Worm (Caenorhabditis elegans): ENCODE measurements around the gene dmsr-14.
A peak's percentile ranks its signal among the peaks of the same experiment; 100 is the strongest.

The dmsr-14 gene

DNA sequence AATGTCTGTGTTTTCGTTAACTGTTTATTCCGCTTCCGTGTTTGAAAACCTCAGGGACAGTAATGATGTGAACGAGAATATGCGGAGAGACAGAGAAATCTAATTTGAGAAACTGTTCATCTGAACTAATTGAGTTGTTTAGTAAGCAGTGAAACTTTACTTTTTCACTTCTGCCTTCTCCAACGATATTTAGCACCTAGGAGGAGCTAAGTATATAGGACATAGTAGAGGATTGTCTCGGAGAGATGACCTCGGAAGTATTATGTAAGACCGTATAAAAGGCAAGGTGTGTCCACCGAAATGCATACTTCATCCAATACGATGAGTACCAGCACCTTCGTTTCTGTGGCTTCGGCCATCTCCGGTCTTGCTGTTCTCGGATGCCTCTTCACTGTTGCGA is 12.3 kb upstream of the dmsr-14 start, which contains the start of gene col-141:
TSS of gene col-141 (plus strand) at position 301 of the 400 bp plus-strand sequence.
- no peak for TF ChIP-seq efl-1 (optimal IDR thresholded peaks at IDR 0.05)
- peak in 1 of 2 experiments; percentile 9 for TF ChIP-seq efl-1 (GFP tag; optimal IDR thresholded peaks at IDR 0.05 in 1 of 2)
- TF ChIP-seq lsy-2 (tag; optimal IDR thresholded peaks at IDR 0.05) = no peak
- no peak for TF ChIP-seq unc-30 (tag; optimal IDR thresholded peaks at IDR 0.05)
- no peak for TF ChIP-seq sptf-1 (tag; optimal IDR thresholded peaks at IDR 0.05)
- no peak for TF ChIP-seq unc-62 (GFP tag; optimal IDR thresholded peaks at IDR 0.05)
- TF ChIP-seq nhr-90 (tag; optimal IDR thresholded peaks at IDR 0.05; ENCODE audit: poor library complexity) = no peak
- no peak for TF ChIP-seq snpc-4 (tag; optimal IDR thresholded peaks at IDR 0.05)
- TF ChIP-seq ces-1 (GFP tag; optimal IDR thresholded peaks at IDR 0.05) = no peak

DNA sequence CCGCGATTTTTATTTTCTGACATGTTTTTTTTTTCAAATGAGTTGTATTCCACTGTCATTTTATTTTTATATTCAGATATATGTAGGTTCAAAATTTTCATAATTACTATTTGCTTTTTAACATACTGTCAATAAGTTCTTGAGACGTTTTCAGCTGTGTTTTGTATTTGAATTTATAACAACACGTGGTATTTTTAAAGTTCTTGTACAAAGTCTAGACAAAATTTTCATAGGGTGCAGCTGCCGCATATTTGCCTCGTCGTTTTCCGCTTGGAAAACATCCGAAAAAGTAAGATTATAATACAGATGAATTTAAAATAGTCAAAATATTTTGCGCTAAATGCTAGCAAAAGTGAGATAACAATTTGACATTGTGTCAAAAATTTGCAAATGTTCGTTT is 11.7 kb upstream of the dmsr-14 start, which contains the start of gene dmsr-15:
TSS of gene dmsr-15 (minus strand) at position 101 of the 400 bp plus-strand sequence.
- no peak for TF ChIP-seq lin-13 (GFP tag; optimal IDR thresholded peaks at IDR 0.05)
- no peak for TF ChIP-seq pag-3 (tag; optimal IDR thresholded peaks at IDR 0.05; ENCODE audit: borderline replicate concordance, insufficient read depth)
- no peak for TF ChIP-seq nhr-71 (tag; optimal IDR thresholded peaks at IDR 0.05)
- no peak for TF ChIP-seq hlh-17 (GFP tag; optimal IDR thresholded peaks at IDR 0.05; ENCODE audit: borderline replicate concordance)
- TF ChIP-seq ztf-4 (tag; optimal IDR thresholded peaks at IDR 0.05) = no peak
- TF ChIP-seq isw-1 (GFP tag; IDR thresholded peaks at IDR 0.05) = no peak
- no peak for TF ChIP-seq nhr-47 (tag; optimal IDR thresholded peaks at IDR 0.05)
- no peak for TF ChIP-seq fos-1 (tag; optimal IDR thresholded peaks at IDR 0.05)
- no peak for TF ChIP-seq unc-30 (tag; optimal IDR thresholded peaks at IDR 0.05)
- TF ChIP-seq skn-1 (tag; optimal IDR thresholded peaks at IDR 0.05) = no peak
- TF ChIP-seq hlh-4 (tag; optimal IDR thresholded peaks at IDR 0.05) = no peak
- no peak for TF ChIP-seq ceh-8 (GFP tag; optimal IDR thresholded peaks at IDR 0.05)
- no peak for TF ChIP-seq lsy-2 (tag; optimal IDR thresholded peaks at IDR 0.05)
- TF ChIP-seq jun-1 (tag; optimal IDR thresholded peaks at IDR 0.05) = no peak
- TF ChIP-seq lin-14 (GFP tag; optimal IDR thresholded peaks at IDR 0.05) = no peak
- TF ChIP-seq nhr-28 (tag; optimal IDR thresholded peaks at IDR 0.05) = no peak
- TF ChIP-seq ama-1 (optimal IDR thresholded peaks at IDR 0.05) = no peak
- TF ChIP-seq irx-1 (tag; optimal IDR thresholded peaks at IDR 0.05) = no peak

DNA sequence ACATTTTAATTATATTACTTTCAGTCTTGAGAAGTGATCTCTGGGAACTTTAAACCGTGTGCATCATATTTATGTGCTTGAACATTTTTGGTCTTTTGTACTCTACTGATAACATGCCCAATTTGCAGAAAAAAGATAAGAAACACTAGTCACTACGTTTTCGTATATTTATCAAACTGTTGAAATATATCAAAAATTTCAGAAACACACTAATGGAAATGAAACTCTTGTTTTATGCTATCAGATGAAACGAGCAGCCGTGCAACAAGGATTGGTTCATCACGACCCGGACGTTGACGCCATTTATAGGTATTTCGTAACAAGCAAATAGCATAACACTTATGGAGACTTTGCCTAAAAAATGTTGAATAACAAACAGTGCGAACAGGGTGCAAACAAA is 6.3 kb upstream of the dmsr-14 start:
- TF ChIP-seq elt-2 (tag; optimal IDR thresholded peaks at IDR 0.05) = peak; percentile 89
- TF ChIP-seq tlp-1 (tag; optimal IDR thresholded peaks at IDR 0.05) = no peak
- TF ChIP-seq lin-35 (GFP tag; optimal IDR thresholded peaks at IDR 0.05) = peak in 1 of 2 experiments; percentile 10
- TF ChIP-seq nhr-20 (tag; optimal IDR thresholded peaks at IDR 0.05) = peak; percentile 6

DNA sequence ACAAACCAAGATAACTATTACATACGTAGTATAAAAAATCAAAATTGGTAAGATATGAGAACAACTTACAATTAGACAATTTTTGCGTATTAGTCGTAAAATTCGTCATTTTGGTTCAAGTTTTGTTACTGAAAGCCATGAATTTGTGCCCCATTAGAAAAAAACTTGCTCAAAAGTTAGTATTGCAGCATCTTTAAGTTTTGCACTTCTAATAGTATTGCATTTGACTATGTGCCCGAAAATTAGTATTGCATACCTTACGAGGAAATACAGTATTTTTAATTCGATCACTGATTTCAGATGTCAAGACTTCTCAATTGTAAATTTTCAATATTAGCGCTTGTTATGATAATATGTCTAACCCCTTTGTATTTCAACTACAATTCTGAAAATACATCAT is 4.4 kb upstream of the dmsr-14 start, which contains the start of gene T15B7.8:
TSS of gene T15B7.8 (plus strand) at position 301 of the 400 bp plus-strand sequence.
- TF ChIP-seq fos-1 (tag; optimal IDR thresholded peaks at IDR 0.05) = no peak
- TF ChIP-seq ceh-8 (GFP tag; optimal IDR thresholded peaks at IDR 0.05) = no peak
- no peak for TF ChIP-seq mef-2 (tag; optimal IDR thresholded peaks at IDR 0.05)
- no peak for TF ChIP-seq hlh-4 (tag; optimal IDR thresholded peaks at IDR 0.05)

DNA sequence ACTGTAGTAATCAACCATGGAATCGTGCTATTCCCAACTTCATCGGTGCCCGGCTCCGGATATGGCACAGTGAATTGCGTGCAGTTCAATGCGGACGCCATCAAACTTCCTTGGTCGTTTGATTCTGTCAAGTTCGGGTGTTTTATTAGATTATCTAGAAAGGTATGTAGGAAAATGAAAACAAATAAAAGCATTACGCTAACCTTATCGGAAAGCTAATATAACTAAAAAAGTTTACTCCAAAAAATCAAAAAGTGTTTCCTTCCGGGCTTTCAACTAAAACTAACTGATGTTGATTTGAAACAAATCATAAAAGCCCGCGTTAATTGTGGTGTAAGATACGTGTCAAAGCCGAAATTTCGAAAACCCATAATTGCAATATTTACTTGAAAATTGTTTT is 2.7 kb upstream of the dmsr-14 start, which contains the start of gene dmsr-13:
TSS of gene dmsr-13 (minus strand) at position 101 of the 400 bp plus-strand sequence.
- no peak for TF ChIP-seq pqm-1 (tag; optimal IDR thresholded peaks at IDR 0.05)
- no peak for TF ChIP-seq lin-14 (GFP tag; optimal IDR thresholded peaks at IDR 0.05)
- no peak for TF ChIP-seq nhr-85 (tag)
- no peak for TF ChIP-seq hlh-17 (GFP tag; optimal IDR thresholded peaks at IDR 0.05; ENCODE audit: borderline replicate concordance)
- TF ChIP-seq unc-98 (GFP tag; IDR thresholded peaks at IDR 0.05) = no peak
- no peak for TF ChIP-seq ztf-4 (tag; optimal IDR thresholded peaks at IDR 0.05)
- TF ChIP-seq fkh-8 (tag; optimal IDR thresholded peaks at IDR 0.05) = no peak
- TF ChIP-seq grh-1 (GFP tag; IDR thresholded peaks at IDR 0.05) = no peak
- TF ChIP-seq nhr-84 (tag; optimal IDR thresholded peaks at IDR 0.05) = no peak
- TF ChIP-seq ztf-11 (tag; optimal IDR thresholded peaks at IDR 0.05) = no peak
- no peak for TF ChIP-seq F16B12.6 (tag; optimal IDR thresholded peaks at IDR 0.05)
- no peak for TF ChIP-seq nhr-71 (tag; optimal IDR thresholded peaks at IDR 0.05)
- no peak for TF ChIP-seq dpl-1 (GFP tag; optimal IDR thresholded peaks at IDR 0.05)

All from whole organism, L1 larva.